Fruit fly (Drosophila melanogaster) whole organism: Measurements from ENCODE around the gene CG1105.

Experiments used
- Dll ChIP-seq: fragments of >200 bp; optimal IDR thresholded peaks from 2 replicates; lab custom pipeline; 2017
- EcR ChIP-seq, 2 experiments: fragments of >200 bp; optimal IDR thresholded peaks; 2 replicates each; lab custom pipeline; 2017; ENCODE audit warnings: missing biosample characterization in 2 of 2, missing genetic modification characterization in 2 of 2, missing genetic modification reagents in 2 of 2
- psq ChIP-seq: fragments of >200 bp; optimal IDR thresholded peaks from 2 replicates; lab custom pipeline; 2017
- usp ChIP-seq: fragments of >200 bp; optimal IDR thresholded peaks from 2 replicates; lab custom pipeline; 2017; ENCODE audit warnings: missing biosample characterization, missing genetic modification characterization, mixed read lengths

dm6 chr3R:7029434-7029833 is 37.5 kb downstream of the CG1105 start:
- TF ChIP-seq psq (no peak), usp (GFP tag; lab: Kevin White, UChicago) (no peak), EcR (GFP tag; optimal IDR thresholded peaks at IDR 0.05; lab: Kevin White, UChicago) (no peak), Dll (lab: Kevin White, UChicago) (no peak)
